Worm (Caenorhabditis elegans) whole organism, L2 larva: ENCODE measurements around the gene scl-20.

Source experiments
- C34F6.9 ChIP-seq: fragments of 150-350 bp; optimal IDR thresholded peaks from 2 replicates; lab custom pipeline; 2014; ENCODE audit warnings: missing biosample characterization, missing genetic modification characterization
- R02D3.7 ChIP-seq: fragments of 150-350 bp; optimal IDR thresholded peaks from 2 replicates; lab custom pipeline; 2014; ENCODE audit warnings: missing biosample characterization, missing genetic modification characterization
- alr-1 ChIP-seq: fragments of 150-350 bp; optimal IDR thresholded peaks from 2 replicates; lab custom pipeline; 2014; ENCODE audit warnings: missing biosample characterization, missing genetic modification characterization
- blmp-1 ChIP-seq: sonication (generic microtip); optimal IDR thresholded peaks from 2 replicates; lab custom pipeline; 2017; ENCODE audit warnings: missing genetic modification characterization, mild to moderate bottlenecking, missing compliant biosample characterization, antibody characterized with exemption, moderate library complexity; ENCODE audit not compliant: insufficient read depth
- elt-1 ChIP-seq: fragments of 150-350 bp; optimal IDR thresholded peaks from 2 replicates; lab custom pipeline; 2014; ENCODE audit warnings: missing biosample characterization, missing genetic modification characterization
- fos-1 ChIP-seq: fragments of 150-350 bp; optimal IDR thresholded peaks from 2 replicates; lab custom pipeline; 2014; ENCODE audit warnings: missing biosample characterization, missing genetic modification characterization
- lin-11 ChIP-seq: fragments of 150-350 bp; sonication (generic microtip); optimal IDR thresholded peaks from 2 replicates; lab custom pipeline; 2014; ENCODE audit warnings: missing biosample characterization, missing genetic modification characterization, inconsistent platforms, mixed read lengths
- lin-13 ChIP-seq: fragments of 150-350 bp; optimal IDR thresholded peaks from 2 replicates; lab custom pipeline; 2014; ENCODE audit warnings: missing biosample characterization, missing genetic modification reagents, missing genetic modification characterization
- lin-39 ChIP-seq: fragments of 150-350 bp; optimal IDR thresholded peaks from 2 replicates; lab custom pipeline; 2014; ENCODE audit warnings: missing biosample characterization, missing genetic modification reagents, missing genetic modification characterization
- lsy-2 ChIP-seq, 2 experiments: fragments of 150-350 bp in 1 of 2; sonication (generic microtip) in 1 of 2; optimal IDR thresholded peaks; 2 replicates each; lab custom pipeline; 2014 to 2017; ENCODE audit warnings: missing biosample characterization in 2 of 2, missing genetic modification characterization in 2 of 2
- nhr-129 ChIP-seq: fragments of 150-350 bp; optimal IDR thresholded peaks from 2 replicates; lab custom pipeline; 2014; ENCODE audit warnings: missing biosample characterization, missing genetic modification characterization
- nhr-21 ChIP-seq: fragments of 150-350 bp; optimal IDR thresholded peaks from 2 replicates; lab custom pipeline; 2014; ENCODE audit warnings: missing biosample characterization, missing genetic modification characterization
- nhr-23 ChIP-seq: fragments of 150-350 bp; optimal IDR thresholded peaks from 2 replicates; lab custom pipeline; 2014; ENCODE audit warnings: missing biosample characterization, missing genetic modification reagents, missing genetic modification characterization
- nhr-237 ChIP-seq: fragments of 150-350 bp; optimal IDR thresholded peaks from 2 replicates; lab custom pipeline; 2014; ENCODE audit warnings: missing biosample characterization, missing genetic modification characterization
- nhr-77 ChIP-seq: fragments of 150-350 bp; optimal IDR thresholded peaks from 2 replicates; lab custom pipeline; 2014; ENCODE audit warnings: missing biosample characterization, missing genetic modification characterization
- sem-4 ChIP-seq: fragments of 150-350 bp; optimal IDR thresholded peaks from 2 replicates; lab custom pipeline; 2014; ENCODE audit warnings: missing biosample characterization, missing genetic modification reagents, missing genetic modification characterization
- skn-1 ChIP-seq: sonication (generic microtip); optimal IDR thresholded peaks from 2 replicates; lab custom pipeline; 2017; ENCODE audit warnings: missing biosample characterization, missing genetic modification characterization
- sma-3 ChIP-seq: sonication (generic microtip); optimal IDR thresholded peaks from 2 replicates; lab custom pipeline; 2016; ENCODE audit warnings: missing genetic modification reagents, missing genetic modification characterization, missing compliant biosample characterization
- sma-9 ChIP-seq, 2 experiments: fragments of 150-350 bp in 1 of 2; sonication (generic microtip) in 1 of 2; optimal IDR thresholded peaks; 2 replicates each; lab custom pipeline; 2014 to 2016; ENCODE audit warnings: missing genetic modification characterization in 2 of 2, mild to moderate bottlenecking in 1 of 2, missing biosample characterization in 1 of 2, missing compliant biosample characterization in 1 of 2, missing genetic modification reagents in 1 of 2, moderate library complexity in 1 of 2
- unc-55 ChIP-seq: fragments of 150-350 bp; sonication (generic microtip); optimal IDR thresholded peaks from 3 replicates; lab custom pipeline; 2014; ENCODE audit warnings: missing biosample characterization, missing genetic modification reagents, missing genetic modification characterization
- unc-62 ChIP-seq: fragments of 150-350 bp; optimal IDR thresholded peaks from 2 replicates; lab custom pipeline; 2014; ENCODE audit warnings: missing biosample characterization, missing genetic modification reagents, missing genetic modification characterization
- zag-1 ChIP-seq: fragments of 150-350 bp; optimal IDR thresholded peaks from 2 replicates; lab custom pipeline; 2014; ENCODE audit warnings: missing biosample characterization, missing genetic modification characterization
- ztf-1 ChIP-seq: fragments of 200-800 bp; sonication (Bioruptor generic); conservative IDR thresholded peaks from 2 replicates; pipeline ENCODE4 v1.3.6; 2022; ENCODE audit warnings: missing genetic modification characterization, missing compliant biosample characterization
- ztf-11 ChIP-seq: sonication (generic microtip); optimal IDR thresholded peaks from 2 replicates; lab custom pipeline; 2017; ENCODE audit warnings: missing biosample characterization, missing genetic modification characterization
- ztf-4 ChIP-seq: fragments of 150-350 bp; optimal IDR thresholded peaks from 2 replicates; lab custom pipeline; 2014; ENCODE audit warnings: missing biosample characterization, missing genetic modification characterization

scl-20 gene

DNA sequence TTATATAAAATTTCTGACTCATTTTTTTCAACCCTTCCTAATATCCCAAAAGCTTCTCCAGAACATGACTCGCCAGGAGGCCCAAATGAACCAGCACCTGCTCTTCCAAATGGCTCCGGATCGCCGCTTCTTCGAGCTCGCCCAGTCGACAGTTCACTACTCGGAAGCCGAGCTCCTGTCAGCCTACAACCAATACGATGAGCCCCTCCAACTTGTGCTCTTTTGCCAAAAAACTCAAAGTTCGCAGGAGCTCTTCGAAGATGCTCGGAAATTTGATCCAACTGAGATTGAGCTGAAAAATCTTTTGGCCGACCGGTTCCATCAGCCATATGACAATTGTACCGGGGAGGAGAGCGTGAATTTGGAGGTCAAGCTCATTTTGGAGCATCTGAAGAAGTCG, 38.8 kb downstream of the scl-20 start:
- TF ChIP-seq blmp-1 (tag; lab: Kevin White, UChicago): no peak
- no peak for TF ChIP-seq nhr-77
- TF ChIP-seq sem-4: no peak
- no peak for TF ChIP-seq unc-55
- no peak for TF ChIP-seq nhr-129 (tag; lab: Kevin White, UChicago)

DNA sequence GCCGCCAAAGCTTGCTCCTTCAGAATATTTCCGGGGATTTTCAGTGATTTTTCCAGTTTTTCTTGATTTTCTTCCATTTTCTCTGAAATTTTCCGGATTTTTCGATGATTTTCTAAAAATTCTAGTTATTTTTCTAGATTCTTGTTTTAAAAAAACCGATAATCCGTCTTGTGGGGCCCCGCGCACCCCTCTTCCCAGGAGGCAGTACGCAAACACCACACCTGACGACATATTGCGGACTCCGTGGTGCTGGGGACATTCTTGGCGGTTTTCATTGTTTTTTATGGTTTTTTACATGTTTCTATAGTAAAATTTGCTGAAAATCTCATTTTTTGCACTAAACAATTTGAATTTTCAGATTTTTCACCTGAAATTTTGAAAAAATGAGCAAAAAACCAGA, 44.6 kb downstream of the scl-20 start, which contains the start of the genes ubc-19 and Y69H2.7:
ubc-19 (minus strand) TSS at position 82 of the 400 bp plus-strand sequence.
Y69H2.7 (plus strand) TSS at position 309 of the 400 bp plus-strand sequence.
- TF ChIP-seq skn-1 (no peak), C34F6.9 (tag; lab: Kevin White, UChicago) (peak; percentile 5), nhr-21 (no peak), unc-55 (peak; percentile 35), elt-1 (tag; lab: Kevin White, UChicago) (no peak), blmp-1 (tag; lab: Kevin White, UChicago) (no peak), lsy-2 (tag; optimal IDR thresholded peaks at IDR 0.05; lab: Kevin White, UChicago) (peak; percentile 22 to 50), lin-13 (GFP tag; lab: Kevin White, UChicago) (peak; percentile 47), unc-62 (GFP tag; lab: Kevin White, UChicago) (no peak), ztf-1 (no peak), alr-1 (no peak)

DNA sequence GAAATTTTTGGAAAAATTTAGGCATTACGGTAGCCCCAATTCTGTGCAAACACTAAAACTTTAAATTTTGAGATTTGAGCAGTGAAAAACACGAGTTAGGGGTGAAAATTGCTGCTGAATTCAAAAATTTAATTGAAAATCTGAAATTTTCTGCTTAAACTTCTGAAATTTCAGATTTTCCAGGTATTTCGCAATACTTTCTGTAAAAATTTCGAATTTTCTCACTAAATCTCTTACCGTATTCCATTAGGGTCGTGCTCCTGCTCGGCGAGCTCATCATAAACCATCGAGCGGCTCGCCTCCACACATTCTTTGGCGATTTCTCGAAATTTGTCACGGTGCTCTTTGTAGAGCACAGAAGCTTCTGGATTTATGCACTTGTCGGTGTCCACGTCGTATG, 46.9 kb downstream of the scl-20 start:
- no peak for TF ChIP-seq nhr-23 (tag; lab: Kevin White, UChicago)

DNA sequence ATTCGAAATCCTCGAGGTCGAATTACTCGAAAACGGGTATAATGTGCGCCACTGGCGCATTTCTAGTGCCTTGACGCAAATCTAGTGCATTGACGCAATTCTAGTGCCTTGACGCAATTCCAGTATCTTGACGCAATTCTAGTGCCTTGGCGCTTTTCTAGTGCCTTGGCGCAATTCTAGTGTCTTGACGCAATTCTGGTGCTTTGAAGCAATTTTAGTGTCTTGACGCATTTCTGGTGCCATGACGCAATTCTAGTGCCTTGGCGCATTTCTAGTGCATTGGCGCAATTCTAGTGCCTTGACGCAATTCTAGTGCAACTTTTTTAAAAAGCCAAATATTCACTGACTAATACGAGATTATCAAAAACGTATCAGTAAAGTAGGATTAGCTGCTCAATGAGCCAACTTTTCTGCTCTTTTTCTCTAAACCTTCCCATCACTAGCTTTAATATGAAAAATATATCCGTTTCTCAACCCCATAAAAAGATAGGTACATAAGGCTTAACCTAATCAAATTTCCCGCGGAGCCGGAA, 49.8 kb downstream of the scl-20 start, which contains the start of gene Y69H2.17:
Y69H2.17 (plus strand) TSS at position 483 of the 533 bp plus-strand sequence.
- no peak for TF ChIP-seq elt-1 (tag; lab: Kevin White, UChicago)
- no peak for TF ChIP-seq sma-3 (GFP tag; lab: Kevin White, UChicago)
- TF ChIP-seq lin-11: no peak
- no peak for TF ChIP-seq zag-1
- no peak for TF ChIP-seq nhr-23 (tag; lab: Kevin White, UChicago)
- no peak for TF ChIP-seq ztf-11 (tag; lab: Kevin White, UChicago)
- no peak for TF ChIP-seq fos-1 (tag; lab: Kevin White, UChicago)
- TF ChIP-seq ztf-4 (tag; lab: Kevin White, UChicago): no peak
- TF ChIP-seq sma-9 (GFP tag; optimal IDR thresholded peaks at IDR 0.05; lab: Kevin White, UChicago): no peak
- TF ChIP-seq sma-9 (tag; optimal IDR thresholded peaks at IDR 0.05; lab: Kevin White, UChicago): no peak
- TF ChIP-seq C34F6.9 (tag; lab: Kevin White, UChicago): no peak
- no peak for TF ChIP-seq R02D3.7 (tag; lab: Kevin White, UChicago)
- TF ChIP-seq nhr-21: no peak
- no peak for TF ChIP-seq nhr-237 (tag; lab: Kevin White, UChicago)
- TF ChIP-seq alr-1: no peak
- no peak for TF ChIP-seq lin-39 (tag; lab: Kevin White, UChicago)
